Worm (Caenorhabditis elegans): ENCODE data around the gene Y105C5A.12.
"Not testable (repeated sequence)": the region's sequence is repeated elsewhere in the genome, so short reads cannot be mapped to it uniquely, and the experiment has no call there.

The Y105C5A.12 gene

DNA sequence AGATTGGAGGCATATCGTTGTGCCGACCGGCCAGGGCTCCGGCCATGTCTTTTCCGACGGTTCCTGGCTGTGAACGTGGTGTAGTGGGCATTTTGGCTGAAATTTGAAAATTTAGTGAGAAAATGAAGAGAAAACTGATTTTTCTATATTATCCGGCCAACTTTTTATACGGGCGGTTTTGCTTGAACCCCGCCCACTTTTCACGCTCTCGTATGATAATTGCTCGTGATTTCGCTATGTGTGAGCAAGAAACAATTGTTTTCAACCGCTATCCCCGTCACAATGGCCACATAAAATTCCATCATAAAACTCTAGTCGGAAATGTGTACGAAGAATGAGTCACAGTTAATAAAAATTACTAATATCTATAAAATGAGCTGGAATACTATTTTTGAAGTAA lies at the start of gene Y105C5A.12:
Y105C5A.12 (minus strand) TSS at position 101 of the 400 bp plus-strand sequence.
- TF ChIP-seq W03F9.2, dao-5, him-1 (tag; optimal IDR thresholded peaks at IDR 0.05): not testable (repeated sequence)

DNA sequence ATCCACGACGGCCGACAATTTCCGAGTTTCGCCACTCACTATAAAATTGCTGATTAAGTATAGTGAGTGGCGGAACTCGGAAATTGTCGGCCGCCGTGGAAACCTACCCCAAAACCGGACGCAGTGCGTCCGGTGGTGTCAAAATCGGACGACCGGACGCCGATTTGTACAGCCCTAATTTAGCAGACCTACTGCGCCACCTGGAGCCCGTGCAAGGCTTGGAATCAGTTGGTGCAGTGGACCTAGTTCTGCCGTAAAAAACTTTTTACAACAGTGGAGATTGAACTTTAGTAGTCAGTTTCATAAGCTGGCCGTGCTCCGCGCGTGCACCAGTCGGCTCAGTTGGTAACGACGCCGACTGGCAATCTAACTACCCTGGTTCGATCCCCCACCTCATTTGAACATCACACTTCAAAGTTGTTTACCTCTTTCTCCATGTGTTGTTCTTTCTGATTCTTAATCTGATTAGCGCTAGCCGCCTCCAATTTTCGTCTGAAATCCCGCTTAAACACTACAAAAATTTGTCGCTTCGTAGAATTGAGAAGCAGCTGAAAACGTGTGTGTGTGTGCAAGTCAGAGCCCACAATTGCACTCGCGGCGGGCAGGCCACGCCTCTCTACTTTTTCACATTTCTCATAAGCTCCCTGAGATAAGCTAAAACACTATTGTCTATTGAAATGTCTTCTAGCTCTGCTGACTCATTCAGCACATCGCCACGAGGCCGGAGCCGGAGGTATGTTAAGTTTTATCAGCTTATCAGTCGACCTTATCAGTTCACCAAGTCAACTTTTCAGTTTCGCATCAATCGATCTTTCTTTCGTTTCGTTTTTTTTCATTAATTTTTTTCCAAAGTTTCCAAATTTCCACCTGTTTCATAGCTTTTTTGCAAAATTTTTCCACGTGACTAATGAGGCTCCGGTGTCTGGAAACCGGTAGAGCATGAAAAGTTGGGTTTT lies 47.2 kb upstream of the Y105C5A.12 start, which contains the start of gene Y105C5A.15:
Y105C5A.15 (plus strand) TSS at position 678 of the 956 bp plus-strand sequence.
- no peak for TF ChIP-seq him-1 (tag; optimal IDR thresholded peaks at IDR 0.05)
- no peak for TF ChIP-seq dao-5 (tag; optimal IDR thresholded peaks at IDR 0.05)
- TF ChIP-seq W03F9.2 (tag; optimal IDR thresholded peaks at IDR 0.05) = no peak

DNA sequence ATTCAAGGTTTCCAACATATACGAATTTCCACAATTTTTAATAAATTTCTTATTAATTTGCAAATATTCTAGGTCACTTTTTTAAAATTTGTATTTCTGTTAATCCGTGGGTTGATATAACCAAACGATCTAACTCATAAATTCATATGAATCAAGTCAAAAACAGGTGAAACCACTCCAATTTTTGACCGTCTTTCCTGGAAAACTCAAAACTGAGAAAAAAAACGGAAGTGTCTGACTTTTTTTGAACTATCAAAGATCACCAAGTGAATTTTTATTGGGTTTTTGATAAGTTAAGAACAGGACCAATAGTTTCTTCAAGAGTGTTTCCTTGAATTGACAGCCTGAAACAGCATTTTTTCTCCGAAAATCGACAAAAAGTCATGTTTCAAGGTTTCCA lies 46.2 kb upstream of the Y105C5A.12 start:
- TF ChIP-seq W03F9.2 (tag; optimal IDR thresholded peaks at IDR 0.05) (no peak), dao-5 (tag; optimal IDR thresholded peaks at IDR 0.05) (no peak), him-1 (tag; optimal IDR thresholded peaks at IDR 0.05) (no peak)

DNA sequence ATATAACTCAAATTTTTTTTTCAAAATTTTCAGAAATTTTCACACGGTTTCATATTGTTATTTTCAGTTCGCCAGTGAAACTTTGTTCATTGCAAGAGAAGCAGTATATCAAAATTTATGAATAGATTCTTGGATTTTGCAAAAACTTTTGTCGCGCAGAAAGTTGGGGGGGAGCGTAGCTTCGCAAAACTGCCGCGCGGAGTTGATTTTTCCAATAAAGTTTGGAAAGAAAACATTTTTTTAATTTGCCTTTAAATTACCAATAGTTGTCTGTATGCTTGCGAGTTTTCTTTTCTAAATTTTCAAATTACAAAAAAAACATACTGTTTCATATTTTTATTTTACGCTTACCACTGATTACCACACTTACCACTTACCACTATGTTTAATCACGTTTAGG lies 44.6 kb upstream of the Y105C5A.12 start:
- TF ChIP-seq him-1 (tag; optimal IDR thresholded peaks at IDR 0.05) (no peak), W03F9.2 (tag; optimal IDR thresholded peaks at IDR 0.05) (no peak)

DNA sequence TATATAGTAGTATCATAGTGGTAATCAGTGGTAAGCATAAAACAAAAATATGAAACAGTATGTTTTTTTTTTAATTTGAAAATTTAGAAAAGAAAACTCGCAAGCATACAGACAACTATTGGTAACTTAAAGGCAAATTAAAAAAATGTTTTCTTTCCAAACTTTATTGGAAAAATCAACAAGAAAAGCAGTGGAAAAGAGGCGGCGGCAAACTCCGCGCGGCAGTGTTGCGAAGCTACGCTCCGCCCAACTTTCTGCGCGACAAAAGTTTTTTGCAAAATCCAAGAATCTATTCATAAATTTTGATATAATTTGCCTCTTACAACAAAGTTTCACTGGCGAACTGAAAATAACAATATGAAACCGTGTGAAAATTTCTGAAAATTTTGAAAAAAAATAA lies 42.9 kb upstream of the Y105C5A.12 start:
- TF ChIP-seq W03F9.2 (tag; optimal IDR thresholded peaks at IDR 0.05) = no peak
- TF ChIP-seq dao-5 (tag; optimal IDR thresholded peaks at IDR 0.05) = no peak
- no peak for TF ChIP-seq him-1 (tag; optimal IDR thresholded peaks at IDR 0.05)

DNA sequence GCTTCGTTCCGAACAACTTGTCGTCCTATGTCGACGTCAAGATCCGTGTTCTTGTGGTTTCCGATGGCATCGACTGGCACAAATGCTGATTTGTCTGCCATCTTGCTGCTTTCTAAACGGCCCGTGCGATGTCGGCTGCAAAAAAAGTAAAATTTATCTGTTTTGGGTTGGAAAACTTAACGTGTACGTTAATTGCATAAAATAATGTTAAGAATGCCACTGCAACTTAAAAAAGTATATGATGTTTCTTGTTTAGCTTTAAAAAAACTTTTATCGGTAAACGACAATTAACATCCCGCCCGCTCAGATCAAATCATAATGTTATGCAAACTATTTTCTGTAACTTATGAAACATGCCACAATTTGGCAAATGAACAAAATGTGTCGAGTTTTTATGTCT lies 39.8 kb upstream of the Y105C5A.12 start, which contains the start of gene Y105C5A.26:
Y105C5A.26 (minus strand) TSS at position 101 of the 400 bp plus-strand sequence.
- TF ChIP-seq W03F9.2, him-1, dao-5 (tag; optimal IDR thresholded peaks at IDR 0.05): not testable (repeated sequence)

DNA sequence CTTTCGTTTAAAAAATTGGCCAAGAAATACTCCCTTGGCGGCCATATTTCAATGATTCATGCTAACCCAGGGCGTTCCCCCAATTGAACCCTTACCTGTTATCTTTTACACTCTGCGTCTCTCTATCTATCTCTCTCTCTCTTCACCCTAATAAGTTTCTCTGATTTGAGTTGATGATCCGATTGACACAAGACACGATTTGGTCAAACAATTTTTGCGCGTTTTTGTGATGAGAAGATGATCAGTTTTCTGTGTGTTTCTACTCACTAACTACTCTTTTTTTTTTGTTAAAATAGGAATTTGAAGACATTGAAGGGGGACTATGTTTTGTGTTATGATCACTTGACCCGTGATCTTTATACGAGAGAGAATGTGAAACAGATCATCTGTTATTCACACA lies 31.4 kb upstream of the Y105C5A.12 start:
- TF ChIP-seq him-1 (tag; optimal IDR thresholded peaks at IDR 0.05) (no peak), dao-5 (tag; optimal IDR thresholded peaks at IDR 0.05) (no peak), W03F9.2 (tag; optimal IDR thresholded peaks at IDR 0.05) (no peak)

DNA sequence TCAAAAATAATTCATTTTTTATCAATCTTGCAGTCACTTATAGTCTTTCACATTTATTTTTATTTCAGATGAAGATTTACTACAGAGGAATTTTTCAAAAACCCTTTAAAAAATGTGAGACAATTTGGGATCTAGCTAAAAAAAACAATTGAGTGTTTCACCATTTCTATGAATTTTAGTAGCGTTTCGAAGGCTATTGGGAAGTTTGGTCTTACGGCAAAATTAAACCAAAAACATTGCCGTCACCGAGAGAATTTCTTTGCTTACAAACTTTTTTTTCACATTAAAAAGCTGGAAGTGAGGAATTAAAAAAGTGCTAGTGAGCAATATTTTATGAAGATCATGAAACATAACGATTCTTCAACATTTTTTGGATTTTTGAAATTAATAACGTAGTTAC lies 16.8 kb upstream of the Y105C5A.12 start:
- no peak for TF ChIP-seq W03F9.2 (tag; optimal IDR thresholded peaks at IDR 0.05)
- TF ChIP-seq him-1 (tag; optimal IDR thresholded peaks at IDR 0.05) = no peak
- no peak for TF ChIP-seq dao-5 (tag; optimal IDR thresholded peaks at IDR 0.05)

DNA sequence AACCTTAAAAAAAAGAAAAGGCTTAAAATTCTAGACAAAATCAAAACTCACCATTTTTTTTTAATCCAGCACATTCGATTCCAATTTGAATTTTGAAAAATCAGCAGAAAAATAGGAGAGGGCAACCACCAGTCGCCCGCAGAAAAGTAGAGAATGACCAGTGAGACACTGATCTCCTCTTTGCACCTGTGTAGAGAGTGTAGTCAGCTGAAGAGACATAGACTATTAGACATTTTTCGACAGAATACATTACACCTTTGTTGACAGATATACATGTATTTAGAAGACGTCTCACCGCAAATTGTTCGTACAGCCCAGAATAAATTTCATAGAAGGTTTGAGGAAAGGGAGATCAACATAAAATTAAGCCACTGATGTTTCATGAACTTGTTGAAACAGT lies 6.6 kb upstream of the Y105C5A.12 start:
- TF ChIP-seq W03F9.2 (tag; optimal IDR thresholded peaks at IDR 0.05) (no peak), him-1 (tag; optimal IDR thresholded peaks at IDR 0.05) (no peak), dao-5 (tag; optimal IDR thresholded peaks at IDR 0.05) (no peak)

DNA sequence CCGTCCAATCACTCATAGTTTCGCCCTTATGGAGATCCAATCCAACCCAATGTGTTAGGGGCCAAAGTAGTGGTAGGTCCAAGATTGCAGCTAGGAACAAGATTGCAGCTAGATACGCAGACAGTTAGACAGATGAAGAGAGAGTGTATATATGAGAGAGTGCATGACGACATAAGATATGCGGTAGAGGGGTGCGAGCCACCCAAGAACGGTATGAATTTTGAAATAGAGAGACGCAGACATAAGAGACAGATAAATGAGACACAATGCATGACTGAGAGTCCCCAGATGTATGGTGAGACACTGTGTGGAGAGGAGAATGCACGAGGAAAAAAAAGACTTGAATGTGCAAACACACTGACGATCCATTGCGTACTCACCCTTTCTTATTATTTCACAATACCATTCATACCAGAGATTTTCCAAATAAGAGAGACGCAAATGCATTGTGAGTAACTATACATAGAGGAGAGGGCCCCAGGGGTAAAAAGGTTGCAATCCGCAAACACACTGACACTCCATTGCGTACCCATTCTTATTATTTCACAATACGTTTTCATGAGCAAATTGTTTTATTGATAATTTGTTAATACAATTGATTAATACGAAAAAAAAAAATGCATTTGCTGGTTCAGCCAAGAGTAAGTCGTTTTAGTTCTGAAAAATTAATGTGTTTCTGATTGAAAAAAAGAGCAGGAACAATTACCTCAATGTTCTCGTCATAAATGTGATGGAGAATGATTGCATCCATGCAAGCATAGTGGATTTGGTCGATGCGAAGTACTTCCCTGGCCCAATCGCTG lies 5.0 kb upstream of the Y105C5A.12 start, which contains the start of the genes Y105C5A.1268 and Y105C5A.1272:
Y105C5A.1268 (minus strand) TSS at position 51 of the 803 bp plus-strand sequence.
Y105C5A.1272 (plus strand) TSS at position 575 of the 803 bp plus-strand sequence.
- TF ChIP-seq him-1 (tag; optimal IDR thresholded peaks at IDR 0.05) = peak; percentile 65

DNA sequence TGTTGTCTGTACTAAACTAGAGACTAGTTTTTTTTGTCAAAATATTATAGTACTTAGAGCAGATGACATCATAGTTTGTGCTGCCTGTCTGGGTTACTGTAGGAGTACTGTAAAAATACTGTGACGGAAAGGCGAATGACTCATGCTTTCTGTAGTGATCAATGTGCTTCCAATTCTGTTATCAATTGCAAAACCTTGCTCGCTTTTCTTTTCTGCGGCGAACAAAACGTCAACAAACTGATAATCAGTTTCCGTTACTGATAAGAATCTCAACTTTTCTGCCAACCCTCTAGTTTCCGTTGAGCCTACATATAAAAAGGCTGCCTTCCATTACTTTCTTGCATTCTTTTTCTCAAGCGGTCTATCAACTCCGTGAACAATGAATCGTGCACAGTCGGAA lies 747 bp downstream of the Y105C5A.12 start, which contains the start of gene Y105C5A.13:
Y105C5A.13 (plus strand) TSS at position 380 of the 400 bp plus-strand sequence.
- TF ChIP-seq dao-5 (tag; optimal IDR thresholded peaks at IDR 0.05) = no peak
- TF ChIP-seq him-1 (tag; optimal IDR thresholded peaks at IDR 0.05) = no peak
- TF ChIP-seq W03F9.2 (tag; optimal IDR thresholded peaks at IDR 0.05) = no peak

DNA sequence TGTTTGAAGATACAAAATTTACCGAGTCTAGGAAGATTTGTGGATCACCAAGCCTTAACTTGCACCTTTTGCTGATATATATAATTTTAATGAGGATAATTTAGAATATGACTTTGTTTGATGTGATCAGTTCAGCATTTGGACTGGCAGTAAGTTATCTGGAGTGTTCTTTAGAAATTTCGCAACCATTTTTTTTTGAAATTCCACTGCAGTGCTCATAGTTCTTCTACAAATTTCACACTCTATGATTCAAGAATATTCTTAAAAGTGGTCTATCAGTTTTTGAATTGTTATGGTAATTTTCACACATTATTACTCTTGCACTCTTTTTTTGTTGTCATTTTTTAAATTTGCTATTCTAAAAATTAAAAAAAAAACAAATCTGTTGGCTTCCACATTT lies 2.4 kb downstream of the Y105C5A.12 start:
- no peak for TF ChIP-seq W03F9.2 (tag; optimal IDR thresholded peaks at IDR 0.05)
- no peak for TF ChIP-seq him-1 (tag; optimal IDR thresholded peaks at IDR 0.05)
- no peak for TF ChIP-seq dao-5 (tag; optimal IDR thresholded peaks at IDR 0.05)

DNA sequence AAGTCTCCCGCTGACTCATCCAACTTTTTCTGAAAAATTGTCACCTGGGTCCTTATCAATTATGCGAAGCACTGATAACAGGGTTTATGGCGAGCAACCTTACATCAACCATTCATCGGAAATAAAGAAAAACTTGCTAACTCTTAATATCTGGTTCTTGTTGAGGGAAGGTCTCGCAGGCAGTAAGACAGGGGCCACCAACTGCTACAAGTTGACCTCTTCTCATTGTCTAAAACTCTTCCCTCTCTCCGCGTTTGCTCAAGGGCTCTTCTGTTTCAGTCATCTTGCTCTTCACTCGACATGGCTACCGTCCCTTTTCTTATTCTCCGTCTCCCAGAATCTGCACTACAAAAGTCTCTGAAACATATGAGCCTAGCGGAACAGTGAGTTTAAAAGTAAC lies 6.1 kb downstream of the Y105C5A.12 start, which contains the start of gene Y105C5A.10:
Y105C5A.10 (plus strand) TSS at position 301 of the 400 bp plus-strand sequence.
- TF ChIP-seq dao-5, him-1, W03F9.2 (tag; optimal IDR thresholded peaks at IDR 0.05): not testable (repeated sequence)
